Worm (Caenorhabditis elegans): ENCODE measurements around the gene lin-42.

The lin-42 gene

DNA sequence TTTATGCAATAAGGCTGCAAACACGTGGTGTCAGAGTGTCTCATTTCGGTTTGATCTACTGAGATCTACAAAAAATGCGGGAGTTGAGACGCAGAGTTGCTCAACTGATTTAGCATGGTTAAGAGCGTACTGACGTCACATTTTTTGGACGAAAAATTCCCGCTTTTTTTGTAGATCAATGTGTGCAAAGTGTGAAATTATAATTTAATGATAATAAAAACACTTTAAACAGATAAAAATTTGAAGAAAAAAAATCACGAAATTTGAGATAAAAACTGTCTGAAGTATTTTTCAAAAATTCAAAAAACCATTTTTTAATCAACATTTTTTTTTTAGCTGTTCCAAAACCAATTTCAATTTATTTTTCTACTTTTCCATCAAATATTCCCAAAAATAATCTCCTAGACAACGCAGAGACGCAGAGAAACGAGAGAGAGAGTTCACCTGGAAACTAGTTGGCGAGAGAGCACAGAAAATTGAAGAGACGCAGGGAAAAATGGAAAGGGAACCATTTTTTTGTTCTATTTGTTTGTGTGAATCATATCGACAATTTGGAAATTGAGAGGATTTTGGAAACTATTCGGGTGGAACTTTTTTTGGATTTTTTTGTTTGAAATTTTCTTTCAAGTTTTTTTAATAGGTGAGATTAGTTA lies 45.0 kb upstream of the lin-42 start (continued):
- TF ChIP-seq sup-37 (GFP tag; optimal IDR thresholded peaks at IDR 0.05) (no peak), efl-1 (optimal IDR thresholded peaks at IDR 0.05) (peak; percentile 33), efl-1 (GFP tag; optimal IDR thresholded peaks at IDR 0.05 in 1 of 2) (peak; percentile 5 to 80), elt-2 (tag; optimal IDR thresholded peaks at IDR 0.05) (no peak), swsn-7 (tag; optimal IDR thresholded peaks at IDR 0.05) (peak; percentile 23), snu-23 (GFP tag; optimal IDR thresholded peaks at IDR 0.05) (no peak), alr-1 (tag; optimal IDR thresholded peaks at IDR 0.05; ENCODE audit: borderline replicate concordance) (no peak), mef-2 (tag; optimal IDR thresholded peaks at IDR 0.05) (no peak)

- TF ChIP-seq nhr-11 (tag; optimal IDR thresholded peaks at IDR 0.05) (no peak), elt-2 (tag; optimal IDR thresholded peaks at IDR 0.05) (no peak), nhr-12 (tag; optimal IDR thresholded peaks at IDR 0.05) (no peak), unc-62 (GFP tag; optimal IDR thresholded peaks at IDR 0.05) (no peak), snpc-4 (tag; optimal IDR thresholded peaks at IDR 0.05) (no peak), mep-1 (tag; optimal IDR thresholded peaks at IDR 0.05) (no peak)
Measured at ce11 chrII:1295776-1296175, 43.6 kb upstream of the lin-42 start, which contains the start of gene Y57G7A.2. Y57G7A.2 (plus strand) TSS chrII:1296076.

DNA sequence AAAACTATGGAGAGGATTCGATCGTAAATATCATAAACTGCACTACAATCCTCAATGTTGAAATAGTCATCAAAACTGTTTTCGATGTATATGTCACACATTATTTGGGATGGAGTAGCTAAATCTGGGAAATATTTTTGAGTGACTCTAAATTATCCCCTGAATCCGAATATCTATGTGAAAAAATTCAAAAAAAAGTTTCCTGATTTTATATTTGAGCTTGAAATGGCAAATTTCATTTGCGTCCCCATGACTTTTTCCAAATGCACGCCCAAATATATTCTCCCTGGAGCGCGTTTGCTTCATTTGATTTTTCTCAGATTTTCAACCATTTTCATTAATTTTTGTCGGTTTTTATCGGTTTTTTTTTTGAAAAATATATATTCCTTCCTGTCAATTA lies 41.0 kb upstream of the lin-42 start, which contains the start of gene srz-64:
srz-64 (minus strand) TSS at position 101 of the 400 bp plus-strand sequence.
- TF ChIP-seq ztf-11 (tag; optimal IDR thresholded peaks at IDR 0.05) (no peak), hlh-4 (tag; optimal IDR thresholded peaks at IDR 0.05) (no peak), efl-1 (optimal IDR thresholded peaks at IDR 0.05) (no peak), efl-1 (GFP tag; optimal IDR thresholded peaks at IDR 0.05 in 1 of 2) (no peak), isw-1 (GFP tag; IDR thresholded peaks at IDR 0.05) (no peak), swsn-7 (tag; optimal IDR thresholded peaks at IDR 0.05) (no peak), mdl-1 (tag; optimal IDR thresholded peaks at IDR 0.05) (no peak), nhr-71 (tag; optimal IDR thresholded peaks at IDR 0.05) (no peak), vab-15 (tag; optimal IDR thresholded peaks at IDR 0.05) (no peak), sptf-1 (tag; optimal IDR thresholded peaks at IDR 0.05) (no peak), zag-1 (tag; optimal IDR thresholded peaks at IDR 0.05) (no peak), jun-1 (tag; optimal IDR thresholded peaks at IDR 0.05) (no peak), mef-2 (tag; optimal IDR thresholded peaks at IDR 0.05) (no peak), fkh-8 (tag; optimal IDR thresholded peaks at IDR 0.05) (no peak), pqm-1 (tag; optimal IDR thresholded peaks at IDR 0.05) (no peak)

ce11 chrII:1285514-1285913 lies 33.4 kb upstream of the lin-42 start, which contains the start of the genes Y57G7A.6 and Y57G7A.3:
Y57G7A.6 (minus strand) TSS chrII:1285614.
Y57G7A.3 (plus strand) TSS chrII:1285782.
- TF ChIP-seq ets-5 (GFP tag; IDR thresholded peaks at IDR 0.05): no peak
- no peak for TF ChIP-seq zip-4 (GFP tag; optimal IDR thresholded peaks at IDR 0.05)
- TF ChIP-seq pax-3 (tag; optimal IDR thresholded peaks at IDR 0.05): no peak
- TF ChIP-seq nhr-19 (GFP tag; conservative IDR thresholded peaks at IDR 0.05): no peak

DNA sequence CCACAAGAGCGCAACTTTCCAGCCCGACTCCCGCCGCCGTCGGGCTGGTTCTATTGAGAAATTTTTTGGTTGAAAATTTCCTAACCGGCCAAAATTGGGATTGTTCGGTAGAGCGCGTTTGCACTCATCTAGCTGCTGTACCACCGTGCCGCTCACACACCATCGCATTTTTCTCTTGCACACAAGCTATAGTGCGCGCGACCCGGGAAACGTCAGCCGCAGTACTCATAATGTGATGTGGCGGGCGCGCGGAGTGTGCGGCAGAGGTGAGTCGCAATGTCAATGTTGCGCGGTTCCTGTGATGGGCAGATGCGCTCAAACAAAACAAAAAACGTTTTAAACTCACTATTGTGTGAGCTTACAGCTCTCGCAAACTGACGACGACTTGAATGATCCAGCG lies 32.8 kb upstream of the lin-42 start:
- TF ChIP-seq tbx-2 (tag; optimal IDR thresholded peaks at IDR 0.05): no peak
- no peak for TF ChIP-seq unc-130 (tag; optimal IDR thresholded peaks at IDR 0.05)
- no peak for TF ChIP-seq lir-3 (tag; optimal IDR thresholded peaks at IDR 0.05; ENCODE audit: poor library complexity)
- TF ChIP-seq dsc-1 (tag; optimal IDR thresholded peaks at IDR 0.05): no peak
- no peak for TF ChIP-seq lin-35 (GFP tag; optimal IDR thresholded peaks at IDR 0.05)
- no peak for TF ChIP-seq ztf-4 (tag; optimal IDR thresholded peaks at IDR 0.05)
- TF ChIP-seq xbp-1 (tag; optimal IDR thresholded peaks at IDR 0.05): no peak
- TF ChIP-seq fkh-8 (tag; optimal IDR thresholded peaks at IDR 0.05): no peak
- no peak for TF ChIP-seq efl-3 (GFP tag; optimal IDR thresholded peaks at IDR 0.05)
- TF ChIP-seq lsy-2 (tag; optimal IDR thresholded peaks at IDR 0.05): no peak
- no peak for TF ChIP-seq aly-2 (tag; optimal IDR thresholded peaks at IDR 0.05)
- TF ChIP-seq mdl-1 (tag; optimal IDR thresholded peaks at IDR 0.05): no peak
- TF ChIP-seq nhr-237 (tag; optimal IDR thresholded peaks at IDR 0.05): no peak
- no peak for TF ChIP-seq pqm-1 (tag; optimal IDR thresholded peaks at IDR 0.05)
- no peak for TF ChIP-seq nhr-20 (tag; optimal IDR thresholded peaks at IDR 0.05)
- TF ChIP-seq unc-30 (tag; optimal IDR thresholded peaks at IDR 0.05): no peak
- TF ChIP-seq Y116A8C.19 (tag; optimal IDR thresholded peaks at IDR 0.05; ENCODE audit: borderline replicate concordance): no peak
- no peak for TF ChIP-seq nhr-76 (tag; optimal IDR thresholded peaks at IDR 0.05)
- no peak for TF ChIP-seq C34B4.2 (tag; optimal IDR thresholded peaks at IDR 0.05)
